Fruit fly (Drosophila melanogaster) whole organism, embryonic: ENCODE measurements around the gene CG8112.

Experiments used
- CG11723 ChIP-seq: fragments of 200-800 bp; sonication (Bioruptor generic); optimal IDR thresholded peaks from 2 replicates; lab custom pipeline; 2017; ENCODE audit warnings: missing biosample characterization, mild to moderate bottlenecking, missing genetic modification characterization
- CG13287 ChIP-seq: fragments of 200-800 bp; sonication (Bioruptor generic); IDR thresholded peaks from 2 replicates; pipeline ENCODE4 v1.3.6; 2022; ENCODE audit warnings: missing biosample characterization, missing genetic modification characterization; ENCODE audit not compliant: partially characterized antibody
- CG13894 ChIP-seq: fragments of 200-800 bp; sonication (Bioruptor generic); optimal IDR thresholded peaks from 3 replicates; lab custom pipeline; 2018; ENCODE audit warnings: missing biosample characterization, mild to moderate bottlenecking, missing genetic modification characterization, moderate library complexity
- CG18476 ChIP-seq: fragments of 200-800 bp; sonication (Bioruptor generic); optimal IDR thresholded peaks from 2 replicates; lab custom pipeline; 2016; ENCODE audit warnings: missing biosample characterization, mild to moderate bottlenecking, missing genetic modification characterization
- CG33213 ChIP-seq: fragments of 200-800 bp; sonication (Bioruptor generic); optimal IDR thresholded peaks from 3 replicates; lab custom pipeline; 2016; ENCODE audit warnings: missing biosample characterization, missing genetic modification characterization
- CG33557 ChIP-seq: fragments of 200-800 bp; sonication (Bioruptor generic); optimal IDR thresholded peaks from 2 replicates; lab custom pipeline; 2019; ENCODE audit warnings: missing biosample characterization, mild to moderate bottlenecking, missing genetic modification characterization, moderate library complexity
- CG4707 ChIP-seq: fragments of 200-800 bp; sonication (Bioruptor generic); optimal IDR thresholded peaks from 2 replicates; lab custom pipeline; 2018; ENCODE audit warnings: missing biosample characterization, mild to moderate bottlenecking, missing genetic modification characterization, moderate library complexity
- CG9817 ChIP-seq: fragments of 200-800 bp; sonication (Bioruptor generic); optimal IDR thresholded peaks from 2 replicates; lab custom pipeline; 2018; ENCODE audit warnings: missing biosample characterization, mild to moderate bottlenecking, missing genetic modification characterization, moderate library complexity
- Camta ChIP-seq: fragments of 200-800 bp; sonication (Bioruptor generic); optimal IDR thresholded peaks from 2 replicates; lab custom pipeline; 2016; ENCODE audit warnings: missing biosample characterization, missing genetic modification characterization
- D19A ChIP-seq: fragments of 200-800 bp; optimal IDR thresholded peaks from 3 replicates; lab custom pipeline; 2019; ENCODE audit warnings: missing biosample characterization, mild to moderate bottlenecking, missing genetic modification characterization, moderate library complexity
- D19B ChIP-seq: fragments of 200-800 bp; sonication (Bioruptor generic); optimal IDR thresholded peaks from 2 replicates; lab custom pipeline; 2017; ENCODE audit warnings: missing biosample characterization, mild to moderate bottlenecking, missing genetic modification characterization
- ERR ChIP-seq: fragments of 200-800 bp; sonication (Bioruptor generic); optimal IDR thresholded peaks from 2 replicates; lab custom pipeline; 2016; ENCODE audit warnings: missing biosample characterization, missing genetic modification characterization
- Elba2 ChIP-seq: fragments of 200-800 bp; sonication (Bioruptor generic); optimal IDR thresholded peaks from 3 replicates; lab custom pipeline; 2016; ENCODE audit warnings: missing biosample characterization, missing genetic modification characterization
- Kr ChIP-seq: fragments of 200-800 bp; sonication (Bioruptor generic); optimal IDR thresholded peaks from 2 replicates; lab custom pipeline; 2017; ENCODE audit warnings: missing biosample characterization, mild to moderate bottlenecking, missing genetic modification characterization
- Lhr ChIP-seq: fragments of 200-800 bp; sonication (Bioruptor generic); optimal IDR thresholded peaks from 3 replicates; lab custom pipeline; 2017; ENCODE audit warnings: mild to moderate bottlenecking, missing biosample characterization, missing genetic modification reagents, missing genetic modification characterization
- Neu2 ChIP-seq: fragments of 200-800 bp; sonication (Bioruptor generic); optimal IDR thresholded peaks from 3 replicates; lab custom pipeline; 2016; ENCODE audit warnings: missing biosample characterization, missing genetic modification characterization, borderline replicate concordance
- Nf-YB ChIP-seq: fragments of 200-800 bp; sonication (Bioruptor generic); optimal IDR thresholded peaks from 3 replicates; lab custom pipeline; 2019; ENCODE audit warnings: missing biosample characterization, mild to moderate bottlenecking, missing genetic modification characterization, moderate library complexity
- Nf-YC ChIP-seq: fragments of 200-800 bp; optimal IDR thresholded peaks from 3 replicates; lab custom pipeline; 2019; ENCODE audit warnings: missing biosample characterization, mild to moderate bottlenecking, missing genetic modification characterization, moderate library complexity
- Pdp1 ChIP-seq, 2 experiments: fragments of 200-800 bp; sonication (Bioruptor generic); optimal IDR thresholded peaks; 3 replicates each; lab custom pipeline; 2016; ENCODE audit warnings: missing biosample characterization in 2 of 2, missing genetic modification characterization in 2 of 2, mild to moderate bottlenecking in 1 of 2, moderate library complexity in 1 of 2
- TFAM ChIP-seq: fragments of 200-800 bp; sonication (Bioruptor generic); optimal IDR thresholded peaks from 2 replicates; lab custom pipeline; 2017; ENCODE audit warnings: missing biosample characterization, missing genetic modification characterization, inconsistent platforms
- Taf1 ChIP-seq: fragments of 200-800 bp; sonication (Bioruptor generic); IDR thresholded peaks from 2 replicates; pipeline ENCODE4 v1.3.6; 2022; ENCODE audit warnings: missing biosample characterization, missing genetic modification characterization
- Vsx1 ChIP-seq: fragments of 200-800 bp; sonication (Bioruptor generic); optimal IDR thresholded peaks from 2 replicates; lab custom pipeline; 2017; ENCODE audit warnings: missing biosample characterization, mild to moderate bottlenecking, missing genetic modification characterization, missing genetic modification reagents
- ase ChIP-seq: fragments of 200-800 bp; sonication (Bioruptor generic); IDR thresholded peaks from 3 replicates; pipeline ENCODE4 v1.3.6; 2022; ENCODE audit warnings: missing biosample characterization, missing genetic modification characterization
- bbx ChIP-seq: fragments of 200-800 bp; sonication (Bioruptor generic); IDR thresholded peaks from 2 replicates; pipeline ENCODE4 v1.3.6; 2022; ENCODE audit warnings: missing biosample characterization, missing genetic modification characterization; ENCODE audit not compliant: partially characterized antibody
- dmrt11E ChIP-seq: fragments of 200-800 bp; sonication (Bioruptor generic); optimal IDR thresholded peaks from 3 replicates; lab custom pipeline; 2018; ENCODE audit warnings: missing biosample characterization, mild to moderate bottlenecking, missing genetic modification characterization, moderate library complexity
- ewg ChIP-seq: fragments of 200-800 bp; sonication (Bioruptor generic); optimal IDR thresholded peaks from 3 replicates; lab custom pipeline; 2017; ENCODE audit warnings: mild to moderate bottlenecking, missing biosample characterization, missing genetic modification reagents, missing genetic modification characterization
- grn ChIP-seq: fragments of 200-800 bp; sonication (Bioruptor generic); optimal IDR thresholded peaks from 3 replicates; lab custom pipeline; 2017; ENCODE audit warnings: missing biosample characterization, missing genetic modification characterization
- gsb-n ChIP-seq: fragments of 200-800 bp; sonication (Bioruptor generic); optimal IDR thresholded peaks from 3 replicates; lab custom pipeline; 2018; ENCODE audit warnings: missing biosample characterization, mild to moderate bottlenecking, missing genetic modification characterization
- onecut ChIP-seq: fragments of 200-800 bp; sonication (Bioruptor generic); IDR thresholded peaks from 2 replicates; pipeline ENCODE4 v1.3.6; 2022; ENCODE audit warnings: missing biosample characterization, missing genetic modification characterization
- p53 ChIP-seq: fragments of 200-800 bp; sonication (Bioruptor generic); optimal IDR thresholded peaks from 2 replicates; lab custom pipeline; 2016; ENCODE audit warnings: missing biosample characterization, missing genetic modification characterization
- pros ChIP-seq: fragments of 200-800 bp; sonication (Bioruptor generic); optimal IDR thresholded peaks from 3 replicates; lab custom pipeline; 2019; ENCODE audit warnings: missing biosample characterization, mild to moderate bottlenecking, missing genetic modification characterization, moderate library complexity
- scrt ChIP-seq: fragments of 200-800 bp; sonication (Bioruptor generic); optimal IDR thresholded peaks from 2 replicates; lab custom pipeline; 2018; ENCODE audit warnings: missing biosample characterization, mild to moderate bottlenecking, missing genetic modification characterization, moderate library complexity
- sens ChIP-seq: fragments of 200-800 bp; sonication (Bioruptor generic); peaks from one replicate; lab custom pipeline; 2016; ENCODE audit warnings: missing biosample characterization, missing genetic modification characterization
- seq ChIP-seq: fragments of 200-800 bp; sonication (Bioruptor generic); IDR thresholded peaks from 2 replicates; pipeline ENCODE4 v1.3.6; 2022; ENCODE audit warnings: missing biosample characterization, missing genetic modification characterization
- sqz ChIP-seq: fragments of 200-800 bp; sonication (Bioruptor generic); optimal IDR thresholded peaks from 3 replicates; lab custom pipeline; 2018; ENCODE audit warnings: missing biosample characterization, mild to moderate bottlenecking, missing genetic modification characterization
- sug ChIP-seq: fragments of 200-800 bp; optimal IDR thresholded peaks from 2 replicates; lab custom pipeline; 2019; ENCODE audit warnings: missing biosample characterization, mild to moderate bottlenecking, missing genetic modification characterization, moderate library complexity
- tll ChIP-seq, 2 experiments: fragments of 200-800 bp in 1 of 2; fragments of >200 bp in 1 of 2; sonication (Bioruptor generic) in 1 of 2; optimal IDR thresholded peaks; 2 replicates each; lab custom pipeline; 2017 to 2019; ENCODE audit warnings: missing biosample characterization in 2 of 2, missing genetic modification characterization in 2 of 2, mild to moderate bottlenecking in 1 of 2, moderate library complexity in 1 of 2
- wdn ChIP-seq: fragments of 200-800 bp; sonication (Bioruptor generic); IDR thresholded peaks from 2 replicates; pipeline ENCODE4 v1.3.6; 2022; ENCODE audit warnings: missing biosample characterization, missing genetic modification characterization
- z ChIP-seq: fragments of 200-800 bp; sonication (Bioruptor generic); IDR thresholded peaks from 3 replicates; pipeline ENCODE4 v1.3.6; 2022; ENCODE audit warnings: missing biosample characterization, missing genetic modification characterization
- zf30C ChIP-seq: fragments of 200-800 bp; sonication (Bioruptor generic); optimal IDR thresholded peaks from 3 replicates; lab custom pipeline; 2018; ENCODE audit warnings: missing biosample characterization, mild to moderate bottlenecking, missing genetic modification characterization

CG8112 gene

dm6 chr3R:8684328-8685177 is 28.2 kb upstream of the CG8112 start, which contains the start of gene CG44227:
Gene CG44227 (minus strand): TSS chr3R:8685176.
- TF ChIP-seq wdn (no peak), D19A (peak; percentile 68), sens (GFP tag; lab: Kevin White, UChicago) (peak; percentile 67), CG33557 (GFP tag; lab: Kevin White, UChicago) (no peak), sqz (GFP tag; lab: Kevin White, UChicago) (peak; percentile 97), Nf-YC (tag; lab: Kevin White, UChicago) (peak; percentile 49), Elba2 (GFP tag; lab: Kevin White, UChicago) (no peak), Vsx1 (GFP tag; lab: Kevin White, UChicago) (no peak), CG11723 (GFP tag; lab: Kevin White, UChicago) (no peak), sug (tag; lab: Kevin White, UChicago) (no peak), tll (GFP tag; optimal IDR thresholded peaks at IDR 0.05; lab: Kevin White, UChicago) (peak in 1 of 2 experiments; percentile 26), dmrt11E (tag; lab: Kevin White, UChicago) (no peak), pros (peak; percentile 32), grn (peak; percentile 3), gsb-n (tag; lab: Kevin White, UChicago) (peak; percentile 47), CG18476 (GFP tag; lab: Kevin White, UChicago) (no peak), Pdp1 (GFP tag; optimal IDR thresholded peaks at IDR 0.05; lab: Kevin White, UChicago) (peak in 1 of 2 experiments; percentile 10), zf30C (GFP tag; lab: Kevin White, UChicago) (no peak), Kr (GFP tag; lab: Kevin White, UChicago) (peak; percentile 95), bbx (no peak), Nf-YB (GFP tag; lab: Kevin White, UChicago) (peak; percentile 90), z (peak; percentile 26; the same call in 1 of the 3 replicates), CG9817 (tag; lab: Kevin White, UChicago) (no peak), CG4707 (GFP tag; lab: Kevin White, UChicago) (no peak), scrt (GFP tag; lab: Kevin White, UChicago) (peak; percentile 80), Taf1 (GFP tag; lab: Robert Waterston, UW) (no peak), ERR (GFP tag; lab: Kevin White, UChicago) (no peak), Lhr (GFP tag; lab: Kevin White, UChicago) (no peak), Camta (GFP tag; lab: Kevin White, UChicago) (no peak), ewg (GFP tag; lab: Kevin White, UChicago) (no peak)

dm6 chr3R:8686446-8686845 is 26.3 kb upstream of the CG8112 start:
- TF ChIP-seq CG13894 (tag; lab: Kevin White, UChicago): no peak
- peak; percentile 73 for TF ChIP-seq Nf-YC (tag; lab: Kevin White, UChicago)
- TF ChIP-seq TFAM (GFP tag; lab: Kevin White, UChicago): no peak
- TF ChIP-seq p53: no peak
- no peak for TF ChIP-seq CG13287 (GFP tag; lab: Robert Waterston, UW)
- TF ChIP-seq sqz (GFP tag; lab: Kevin White, UChicago): peak; percentile 85
- TF ChIP-seq Nf-YB (GFP tag; lab: Kevin White, UChicago): peak; percentile 85
- TF ChIP-seq Camta (GFP tag; lab: Kevin White, UChicago): no peak
- TF ChIP-seq z: no peak
- TF ChIP-seq seq (GFP tag; lab: Robert Waterston, UW): peak; percentile 9; the same call in 1 of the 2 replicates
- no peak for TF ChIP-seq Neu2 (GFP tag; lab: Kevin White, UChicago)
- TF ChIP-seq onecut (GFP tag; lab: Robert Waterston, UW): peak; percentile 62; the same call in 1 of the 2 replicates
- TF ChIP-seq CG33213 (GFP tag; lab: Kevin White, UChicago): no peak
- TF ChIP-seq D19B (GFP tag; lab: Kevin White, UChicago): no peak
- TF ChIP-seq ase (GFP tag; lab: Robert Waterston, UW): no peak
